Worm (Caenorhabditis elegans) whole organism, late embryonic: ENCODE results near the gene del-10.

Experiments used
- ama-1 ChIP-seq: fragments of 150-350 bp; optimal IDR thresholded peaks from 2 replicates; lab custom pipeline; 2014
- ceh-14 ChIP-seq: sonication (generic microtip); optimal IDR thresholded peaks from 2 replicates; lab custom pipeline; 2016; ENCODE audit warnings: missing genotype, missing genetic modification characterization, missing compliant biosample characterization
- ceh-18 ChIP-seq: sonication (generic microtip); optimal IDR thresholded peaks from 2 replicates; lab custom pipeline; 2016; ENCODE audit warnings: missing genetic modification characterization, missing compliant biosample characterization
- ceh-22 ChIP-seq: sonication (generic microtip); optimal IDR thresholded peaks from 2 replicates; lab custom pipeline; 2017; ENCODE audit warnings: missing biosample characterization, missing genetic modification characterization
- ceh-34 ChIP-seq: sonication (generic microtip); optimal IDR thresholded peaks from 2 replicates; lab custom pipeline; 2016; ENCODE audit warnings: mild to moderate bottlenecking, missing genetic modification characterization, missing compliant biosample characterization
- ceh-45 ChIP-seq: fragments of 200-800 bp; sonication (Bioruptor generic); IDR thresholded peaks from 2 replicates; pipeline ENCODE4 v1.3.6; 2022; ENCODE audit warnings: missing genetic modification reagents, missing genetic modification characterization, missing compliant biosample characterization
- dve-1 ChIP-seq: sonication (generic microtip); optimal IDR thresholded peaks from 2 replicates; lab custom pipeline; 2017; ENCODE audit warnings: antibody characterized with exemption, mild to moderate bottlenecking, missing genetic modification characterization, missing compliant biosample characterization
- mec-3 ChIP-seq: sonication (generic microtip); optimal IDR thresholded peaks from 2 replicates; lab custom pipeline; 2016; ENCODE audit warnings: borderline replicate concordance, missing genetic modification characterization, missing compliant biosample characterization
- nhr-11 ChIP-seq: fragments of 150-350 bp; optimal IDR thresholded peaks from 2 replicates; lab custom pipeline; 2014; ENCODE audit warnings: missing biosample characterization, missing genetic modification characterization
- pax-1 ChIP-seq: fragments of 150-350 bp; optimal IDR thresholded peaks from 2 replicates; lab custom pipeline; 2014; ENCODE audit warnings: missing biosample characterization, missing genetic modification characterization
- tbx-2 ChIP-seq: sonication (generic microtip); optimal IDR thresholded peaks from 2 replicates; lab custom pipeline; 2016; ENCODE audit warnings: missing genetic modification characterization, missing compliant biosample characterization
- tbx-7 ChIP-seq: sonication (generic microtip); optimal IDR thresholded peaks from 2 replicates; lab custom pipeline; 2016; ENCODE audit warnings: missing genotype, missing genetic modification characterization, missing compliant biosample characterization

DNA sequence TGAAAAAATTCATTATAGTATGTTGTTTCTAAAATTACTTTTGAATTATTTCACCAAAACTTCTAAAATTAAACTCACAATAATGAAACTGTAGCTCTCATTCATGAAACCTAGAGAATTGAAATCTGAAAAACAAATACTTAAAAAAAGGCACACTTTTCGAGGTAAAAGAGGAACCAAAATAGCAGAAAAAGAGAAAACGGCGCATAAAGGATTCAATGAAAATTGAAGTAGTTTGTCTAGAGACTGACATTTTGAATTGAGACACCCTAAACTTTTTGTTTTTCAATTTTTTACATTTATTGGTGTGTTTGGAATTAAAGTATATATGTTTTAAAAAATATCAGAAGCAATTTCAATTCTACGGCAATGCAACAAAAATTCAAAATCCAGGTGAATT lies 10.9 kb downstream of the del-10 start, which contains the start of gene dgk-5:
- TF ChIP-seq ceh-18 (tag; lab: Kevin White, UChicago) (no peak), tbx-2 (tag; lab: Kevin White, UChicago) (no peak), dve-1 (no peak), ceh-22 (no peak), ama-1 (lab: Kevin White, UChicago) (no peak), mec-3 (tag; lab: Kevin White, UChicago) (no peak), pax-1 (tag; lab: Kevin White, UChicago) (no peak), ceh-14 (no peak), tbx-7 (no peak), ceh-45 (GFP tag; lab: Robert Waterston, UW) (no peak), ceh-34 (tag; lab: Kevin White, UChicago) (no peak), nhr-11 (tag; lab: Kevin White, UChicago) (no peak)
